Fruit fly (Drosophila melanogaster) whole organism, wandering third instar larva: ENCODE measurements around the gene SMSr.
A peak's percentile ranks its signal among the peaks of the same experiment; 100 is the strongest.

Experiments used
- Abd-B ChIP-seq: fragments of >200 bp; optimal IDR thresholded peaks from 2 replicates; lab custom pipeline; 2017; ENCODE audit warnings: missing biosample characterization, missing genetic modification characterization
- CG32264 ChIP-seq: fragments of 200-800 bp; sonication (Bioruptor generic); optimal IDR thresholded peaks from 2 replicates; lab custom pipeline; 2016; ENCODE audit warnings: missing biosample characterization, missing genetic modification characterization
- CG9705 ChIP-seq: fragments of 200-800 bp; sonication (Bioruptor generic); optimal IDR thresholded peaks from 2 replicates; lab custom pipeline; 2018; ENCODE audit warnings: missing biosample characterization, mild to moderate bottlenecking, missing genetic modification characterization
- CrebA ChIP-seq: fragments of 200-800 bp; sonication (Bioruptor generic); optimal IDR thresholded peaks from 2 replicates; lab custom pipeline; 2016; ENCODE audit warnings: missing biosample characterization, mild to moderate bottlenecking, missing genetic modification characterization, borderline replicate concordance
- Dfd ChIP-seq: fragments of >200 bp; optimal IDR thresholded peaks from 2 replicates; lab custom pipeline; 2017; ENCODE audit warnings: missing biosample characterization, missing genetic modification characterization
- Dif ChIP-seq: fragments of 200-275, 200-300 bp; sonication (Bioruptor generic); optimal IDR thresholded peaks from 2 replicates; lab custom pipeline; 2018; ENCODE audit warnings: missing biosample characterization, missing genetic modification characterization; ENCODE audit not compliant: partially characterized antibody
- GATAd ChIP-seq: sonication (Bioruptor generic); optimal IDR thresholded peaks from 2 replicates; lab custom pipeline; 2016; ENCODE audit warnings: missing biosample characterization, missing genetic modification characterization
- HLH106 ChIP-seq: fragments of 200-800 bp; optimal IDR thresholded peaks from 3 replicates; lab custom pipeline; 2019; ENCODE audit warnings: missing biosample characterization, mild to moderate bottlenecking, missing genetic modification characterization, moderate library complexity
- Hnf4 ChIP-seq: fragments of 200-800 bp; sonication (Bioruptor generic); optimal IDR thresholded peaks from 2 replicates; lab custom pipeline; 2016; ENCODE audit warnings: missing biosample characterization, mild to moderate bottlenecking, missing genetic modification characterization
- Hr78 ChIP-seq: fragments of >200 bp; optimal IDR thresholded peaks from 2 replicates; lab custom pipeline; 2017; ENCODE audit warnings: missing biosample characterization, missing genetic modification characterization
- Hr83 ChIP-seq: fragments of 200-300 bp; sonication (Bioruptor generic); optimal IDR thresholded peaks from 2 replicates; lab custom pipeline; 2016; ENCODE audit warnings: missing biosample characterization, mild to moderate bottlenecking, missing genetic modification characterization, moderate library complexity; ENCODE audit not compliant: poor library complexity, severe bottlenecking
- Jra ChIP-seq: sonication (Bioruptor generic); optimal IDR thresholded peaks from 2 replicates; lab custom pipeline; 2016; ENCODE audit warnings: missing biosample characterization, missing genetic modification characterization
- Mio ChIP-seq: sonication (Bioruptor generic); optimal IDR thresholded peaks from 2 replicates; lab custom pipeline; 2016; ENCODE audit warnings: missing biosample characterization, missing genetic modification characterization
- Myc ChIP-seq: fragments of >200 bp; optimal IDR thresholded peaks from 2 replicates; lab custom pipeline; 2017
- N ChIP-seq: fragments of >200 bp; optimal IDR thresholded peaks from 2 replicates; lab custom pipeline; 2018; ENCODE audit warnings: missing biosample characterization, missing external identifiers, missing genetic modification characterization
- Rel ChIP-seq, 2 experiments: fragments of 200-800 bp; sonication (Bioruptor generic) in 1 of 2; optimal IDR thresholded peaks; 2 replicates in 1 of 2; 3 replicates in 1 of 2; lab custom pipeline; 2016 to 2019; ENCODE audit warnings: mild to moderate bottlenecking in 2 of 2, missing biosample characterization in 2 of 2, missing genetic modification characterization in 2 of 2, moderate library complexity in 1 of 2
- Sp1 ChIP-seq: fragments of 200-800 bp; sonication (Bioruptor generic); optimal IDR thresholded peaks from 3 replicates; lab custom pipeline; 2019; ENCODE audit warnings: missing biosample characterization, mild to moderate bottlenecking, missing genetic modification characterization, moderate library complexity
- Vsx2 ChIP-seq: fragments of 200-300, 225-300 bp; sonication (Bioruptor generic); optimal IDR thresholded peaks from 2 replicates; lab custom pipeline; 2018; ENCODE audit warnings: missing biosample characterization, missing genetic modification characterization; ENCODE audit not compliant: partially characterized antibody
- br ChIP-seq: fragments of 200-800 bp; sonication (Bioruptor generic); optimal IDR thresholded peaks from 2 replicates; lab custom pipeline; 2016; ENCODE audit warnings: missing biosample characterization, missing genetic modification characterization
- brk ChIP-seq: fragments of 200-800 bp; sonication (Bioruptor generic); optimal IDR thresholded peaks from 2 replicates; lab custom pipeline; 2016; ENCODE audit warnings: missing biosample characterization, mild to moderate bottlenecking, missing genetic modification characterization
- dl ChIP-seq, 2 experiments: fragments of 175-275, 200-275 bp in 1 of 2; fragments of 200-275 bp in 1 of 2; sonication (Bioruptor generic); optimal IDR thresholded peaks; lab custom pipeline; 2018; ENCODE audit warnings: mild to moderate bottlenecking in 2 of 2, missing biosample characterization in 2 of 2, missing genetic modification characterization in 2 of 2, moderate library complexity in 2 of 2; ENCODE audit not compliant: partially characterized antibody in 2 of 2, insufficient read depth in 1 of 2
- dmrt93B ChIP-seq: fragments of 200-800 bp; sonication (Bioruptor generic); optimal IDR thresholded peaks from 2 replicates; lab custom pipeline; 2018; ENCODE audit warnings: missing biosample characterization, mild to moderate bottlenecking, missing genetic modification characterization
- dsf ChIP-seq: sonication (Bioruptor generic); optimal IDR thresholded peaks from 2 replicates; lab custom pipeline; 2016; ENCODE audit warnings: missing biosample characterization, missing genetic modification characterization, borderline replicate concordance
- ey ChIP-seq: fragments of 200-800 bp; sonication (Bioruptor generic); optimal IDR thresholded peaks from 2 replicates; lab custom pipeline; 2016; ENCODE audit warnings: missing biosample characterization, missing genetic modification characterization
- foxo ChIP-seq, 2 experiments: fragments of 200-800 bp; sonication (Bioruptor generic); optimal IDR thresholded peaks; 2 replicates in 1 of 2; 3 replicates in 1 of 2; lab custom pipeline; 2016 to 2017; ENCODE audit warnings: missing biosample characterization in 2 of 2, missing genetic modification characterization in 2 of 2
- fru ChIP-seq: fragments of 200-800 bp; sonication (Bioruptor generic); optimal IDR thresholded peaks from 3 replicates; lab custom pipeline; 2016; ENCODE audit warnings: missing biosample characterization, mild to moderate bottlenecking, missing genetic modification characterization
- h ChIP-seq: fragments of 200-800 bp; sonication (Bioruptor generic); optimal IDR thresholded peaks from 3 replicates; lab custom pipeline; 2016; ENCODE audit warnings: missing biosample characterization, mild to moderate bottlenecking, missing genetic modification characterization
- jim ChIP-seq: fragments of 175-275, 200-325 bp; sonication (Bioruptor generic); optimal IDR thresholded peaks from 2 replicates; lab custom pipeline; 2016; ENCODE audit warnings: missing biosample characterization, mild to moderate bottlenecking, missing genetic modification characterization
- lola ChIP-seq: fragments of >200 bp; optimal IDR thresholded peaks from 2 replicates; lab custom pipeline; 2017; ENCODE audit warnings: missing biosample characterization, missing genetic modification characterization
- pan ChIP-seq: fragments of >200 bp; optimal IDR thresholded peaks from 2 replicates; lab custom pipeline; 2017
- psq ChIP-seq: fragments of 200-800 bp; sonication (Bioruptor generic); optimal IDR thresholded peaks from 3 replicates; lab custom pipeline; 2017; ENCODE audit warnings: missing biosample characterization, mild to moderate bottlenecking, missing genetic modification characterization, moderate library complexity
- rgr ChIP-seq: fragments of 200-800 bp; sonication (Bioruptor generic); optimal IDR thresholded peaks from 3 replicates; lab custom pipeline; 2016; ENCODE audit warnings: missing biosample characterization, mild to moderate bottlenecking, missing genetic modification characterization
- sv ChIP-seq: fragments of 200-800 bp; sonication (Bioruptor generic); optimal IDR thresholded peaks from 3 replicates; lab custom pipeline; 2016; ENCODE audit warnings: missing biosample characterization, missing genetic modification characterization
- tai ChIP-seq: sonication (Bioruptor generic); optimal IDR thresholded peaks from 2 replicates; lab custom pipeline; 2016; ENCODE audit warnings: missing biosample characterization, missing genetic modification characterization
- usp ChIP-seq: fragments of >200 bp; optimal IDR thresholded peaks from 2 replicates; lab custom pipeline; 2017; ENCODE audit warnings: missing biosample characterization, missing genetic modification characterization
- woc ChIP-seq: sonication (Bioruptor generic); optimal IDR thresholded peaks from 2 replicates; lab custom pipeline; 2016; ENCODE audit warnings: missing biosample characterization, mild to moderate bottlenecking, missing genetic modification characterization

Gene SMSr

dm6 chr3L:7364717-7365278 is 16.5 kb downstream of the SMSr start:
- TF ChIP-seq psq, result peak; percentile 7
- TF ChIP-seq Dif, result no peak

DNA sequence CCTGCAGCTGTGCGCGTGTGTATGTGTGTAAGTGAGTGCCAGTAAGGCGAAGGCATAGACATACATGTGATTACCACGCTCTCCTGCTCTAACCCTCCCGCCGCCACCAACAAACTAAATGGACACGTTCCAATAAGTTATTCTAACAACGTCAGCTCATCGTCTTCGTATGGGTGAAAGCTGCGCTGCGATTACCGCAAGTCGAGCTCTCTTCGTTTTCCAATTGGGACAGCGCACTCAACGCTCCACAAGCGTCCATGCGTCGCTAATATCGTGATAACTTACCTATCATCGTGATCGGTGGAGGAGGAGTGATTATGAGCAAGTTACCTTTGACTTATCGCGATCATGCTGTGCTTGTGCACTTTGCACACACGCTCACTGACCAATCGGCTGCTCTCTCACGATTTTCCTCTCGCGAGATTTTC is 20.2 kb downstream of the SMSr start:
- TF ChIP-seq lola (GFP tag; lab: Kevin White, UChicago) (no peak), h (GFP tag; lab: Kevin White, UChicago) (peak; percentile 23), CG32264 (GFP tag; lab: Kevin White, UChicago) (no peak), HLH106 (peak; percentile 8), psq (no peak)

- TF ChIP-seq dsf (GFP tag; lab: Kevin White, UChicago) (no peak), h (GFP tag; lab: Kevin White, UChicago) (no peak), dl (GFP tag; optimal IDR thresholded peaks at IDR 0.05; lab: Kevin White, UChicago; ENCODE audit: insufficient read depth in 1 of 2, partially characterized antibody in 2 of 2) (no peak), Dif (no peak), HLH106 (peak; percentile 55), Vsx2 (GFP tag; lab: Kevin White, UChicago) (no peak), sv (peak; percentile 21), CG32264 (GFP tag; lab: Kevin White, UChicago) (no peak), foxo (GFP tag; optimal IDR thresholded peaks at IDR 0.05; lab: Kevin White, UChicago) (peak in 1 of 2 experiments; percentile 54), CrebA (GFP tag; lab: Kevin White, UChicago) (no peak), lola (GFP tag; lab: Kevin White, UChicago) (no peak), Jra (GFP tag; lab: Kevin White, UChicago) (no peak), GATAd (GFP tag; lab: Kevin White, UChicago) (no peak), Hnf4 (GFP tag; lab: Kevin White, UChicago) (peak; percentile 35), Myc (lab: Kevin White, UChicago) (peak; percentile 44), psq (peak; percentile 27), fru (GFP tag; lab: Kevin White, UChicago) (no peak), Hr83 (GFP tag; lab: Kevin White, UChicago) (peak; percentile 61), rgr (GFP tag; lab: Kevin White, UChicago) (no peak), br (peak; percentile 35)
These were observed 20.9 kb downstream of the SMSr start, which contains the start of gene Sec63 for dm6 chr3L:7360324-7360852. Gene Sec63 (plus strand): TSS chr3L:7360561.

DNA sequence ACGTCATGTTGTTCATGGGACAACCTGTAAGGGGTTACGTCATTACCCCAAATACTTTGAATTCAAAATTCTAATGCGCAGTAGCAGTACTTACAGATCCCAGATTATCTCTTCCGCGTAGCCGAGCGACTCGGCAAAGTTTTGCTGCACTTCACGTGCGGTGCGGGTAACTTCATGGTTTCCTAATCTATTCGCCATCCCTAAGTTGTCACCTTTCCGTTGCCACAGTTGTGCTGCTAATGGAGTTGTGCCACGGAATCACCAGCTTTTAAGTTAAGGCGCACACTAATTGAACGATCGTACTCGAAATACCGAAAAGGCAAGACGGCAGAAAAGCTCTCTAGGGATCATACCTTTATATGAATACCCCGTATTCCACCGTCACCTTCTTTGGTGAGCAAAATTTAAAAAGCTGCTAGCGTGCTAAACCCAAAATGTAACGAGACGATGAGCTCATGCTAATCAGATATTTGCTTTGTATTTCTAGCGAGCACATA is 21.4 kb downstream of the SMSr start, which contains the start of gene pst:
pst (minus strand) TSS at position 437 of the 497 bp plus-strand sequence.
- TF ChIP-seq Hr78 (GFP tag; lab: Kevin White, UChicago), result no peak
- TF ChIP-seq CG32264 (GFP tag; lab: Kevin White, UChicago), result no peak
- peak; percentile 46 for TF ChIP-seq Dif
- TF ChIP-seq ey (GFP tag; lab: Kevin White, UChicago), result no peak
- no peak for TF ChIP-seq HLH106
- TF ChIP-seq dmrt93B (GFP tag; lab: Kevin White, UChicago), result no peak
- no peak for TF ChIP-seq dl (GFP tag; optimal IDR thresholded peaks at IDR 0.05; lab: Kevin White, UChicago; ENCODE audit: insufficient read depth in 1 of 2, partially characterized antibody in 2 of 2)
- no peak for TF ChIP-seq sv
- TF ChIP-seq usp, result no peak
- no peak for TF ChIP-seq Abd-B (GFP tag; lab: Kevin White, UChicago)
- no peak for TF ChIP-seq Hnf4 (GFP tag; lab: Kevin White, UChicago)
- peak; percentile 19 for TF ChIP-seq Jra (GFP tag; lab: Kevin White, UChicago)
- TF ChIP-seq pan (lab: Kevin White, UChicago), result no peak
- TF ChIP-seq lola (GFP tag; lab: Kevin White, UChicago), result no peak
- no peak for TF ChIP-seq h (GFP tag; lab: Kevin White, UChicago)
- no peak for TF ChIP-seq dsf (GFP tag; lab: Kevin White, UChicago)
- no peak for TF ChIP-seq woc (GFP tag; lab: Kevin White, UChicago)
- no peak for TF ChIP-seq Dfd (GFP tag; lab: Kevin White, UChicago)
- TF ChIP-seq Rel (GFP tag; optimal IDR thresholded peaks at IDR 0.05; lab: Kevin White, UChicago), result no peak
- TF ChIP-seq Rel (tag; optimal IDR thresholded peaks at IDR 0.05; lab: Kevin White, UChicago), result peak; percentile 100
- peak; percentile 25 for TF ChIP-seq Sp1
- TF ChIP-seq Mio (GFP tag; lab: Kevin White, UChicago), result no peak
- TF ChIP-seq Hr83 (GFP tag; lab: Kevin White, UChicago), result peak; percentile 58
- no peak for TF ChIP-seq brk (GFP tag; lab: Kevin White, UChicago)
- no peak for TF ChIP-seq N
- TF ChIP-seq GATAd (GFP tag; lab: Kevin White, UChicago), result no peak
- no peak for TF ChIP-seq rgr (GFP tag; lab: Kevin White, UChicago)
- peak; percentile 18 for TF ChIP-seq fru (GFP tag; lab: Kevin White, UChicago)
- TF ChIP-seq br, result no peak
- no peak for TF ChIP-seq tai
- TF ChIP-seq CG9705 (GFP tag; lab: Kevin White, UChicago), result no peak
- no peak for TF ChIP-seq jim (GFP tag; lab: Kevin White, UChicago)
